Fruit fly (Drosophila melanogaster) S2 (cell line): ENCODE measurements around the gene CG16779.

Experiments
- CG8478 ChIP-seq: fragments of >200 bp; optimal IDR thresholded peaks from 2 replicates; lab custom pipeline; 2018
- CTCF ChIP-seq, 2 experiments: fragments of >200 bp; optimal IDR thresholded peaks; 2 replicates each; lab custom pipeline; 2018

The CG16779 gene

dm6 chr3R:9416951-9417350 lies 76.5 kb downstream of the CG16779 start:
- TF ChIP-seq CTCF (optimal IDR thresholded peaks at IDR 0.05; lab: Kevin White, UChicago): no peak

dm6 chr3R:9411928-9412640 lies 81.4 kb downstream of the CG16779 start, which contains the start of the genes Task7 and alpha-Man-IIa:
TSS of gene Task7 (minus strand) at chr3R:9412293.
TSS of gene alpha-Man-IIa (plus strand) at chr3R:9412548.
- TF ChIP-seq CG8478 (lab: Kevin White, UChicago): no peak
- no peak for TF ChIP-seq CTCF (optimal IDR thresholded peaks at IDR 0.05; lab: Kevin White, UChicago)
